Worm (Caenorhabditis elegans): ENCODE results near the gene sams-1.

Gene sams-1

DNA sequence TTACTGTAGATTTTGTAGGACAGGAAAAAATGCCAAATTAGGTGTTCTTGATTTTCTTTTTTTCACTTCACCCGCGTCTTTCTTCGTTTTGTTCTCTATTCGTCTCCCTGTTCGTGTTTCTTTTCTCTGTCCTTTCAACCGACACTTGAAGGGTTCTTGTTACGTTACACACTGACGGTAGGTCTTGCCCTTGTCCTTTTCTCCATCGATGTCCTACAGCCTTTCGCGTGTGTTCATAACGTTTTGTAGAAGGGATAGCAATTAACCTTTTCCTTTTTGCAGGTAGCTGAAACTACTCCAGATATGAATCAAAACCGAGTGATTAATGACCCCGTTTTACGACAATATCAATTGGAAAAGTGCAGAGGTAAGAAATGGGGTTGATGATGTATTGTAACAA lies 41.6 kb upstream of the sams-1 start, which contains the start of gene F55G7.1 (continued):
- no peak for TF ChIP-seq lin-15B (tag; optimal IDR thresholded peaks at IDR 0.05)
- no peak for TF ChIP-seq hlh-4 (tag; optimal IDR thresholded peaks at IDR 0.05)
- no peak for TF ChIP-seq ceh-88 (GFP tag; IDR thresholded peaks at IDR 0.05)
- TF ChIP-seq jun-1 (tag; optimal IDR thresholded peaks at IDR 0.05), result peak; percentile 78
- peak in 2 of 3 experiments; percentile 17 to 54 for TF ChIP-seq ceh-82 (tag; optimal IDR thresholded peaks at IDR 0.05)
- TF ChIP-seq snpc-4 (tag; optimal IDR thresholded peaks at IDR 0.05), result no peak
- peak; percentile 34 to 37 for TF ChIP-seq efl-1 (optimal IDR thresholded peaks at IDR 0.05)
- peak in 1 of 2 experiments; percentile 72 for TF ChIP-seq efl-1 (GFP tag; optimal IDR thresholded peaks at IDR 0.05 in 1 of 2)
- peak in 1 of 2 experiments; percentile 67 for TF ChIP-seq lin-35 (GFP tag; optimal IDR thresholded peaks at IDR 0.05)
- no peak for TF ChIP-seq unc-62 (GFP tag; optimal IDR thresholded peaks at IDR 0.05)
- TF ChIP-seq mab-9 (GFP tag; IDR thresholded peaks at IDR 0.05), result no peak
- TF ChIP-seq lir-3 (tag; optimal IDR thresholded peaks at IDR 0.05; ENCODE audit: poor library complexity), result no peak
- TF ChIP-seq swsn-7 (tag; optimal IDR thresholded peaks at IDR 0.05), result peak; percentile 32
- no peak for TF ChIP-seq ceh-8 (GFP tag; optimal IDR thresholded peaks at IDR 0.05)
- no peak for TF ChIP-seq lin-13 (GFP tag; optimal IDR thresholded peaks at IDR 0.05)
- TF ChIP-seq ztf-11 (tag; optimal IDR thresholded peaks at IDR 0.05), result no peak
- TF ChIP-seq unc-30 (tag; optimal IDR thresholded peaks at IDR 0.05), result no peak
- TF ChIP-seq rnt-1 (tag; optimal IDR thresholded peaks at IDR 0.05), result peak; percentile 66
- no peak for TF ChIP-seq fkh-8 (tag; optimal IDR thresholded peaks at IDR 0.05)
- TF ChIP-seq nhr-76 (tag; optimal IDR thresholded peaks at IDR 0.05), result no peak
- no peak for TF ChIP-seq aly-2 (tag; optimal IDR thresholded peaks at IDR 0.05)
- TF ChIP-seq sox-4 (tag; optimal IDR thresholded peaks at IDR 0.05), result no peak
- TF ChIP-seq lsy-2 (tag; optimal IDR thresholded peaks at IDR 0.05), result no peak
- no peak for TF ChIP-seq aha-1 (tag; optimal IDR thresholded peaks at IDR 0.05)
- TF ChIP-seq nhr-11 (tag; optimal IDR thresholded peaks at IDR 0.05), result no peak
- peak; percentile 32 for TF ChIP-seq irx-1 (tag; optimal IDR thresholded peaks at IDR 0.05)
- peak; percentile 22 for TF ChIP-seq skn-1 (tag; optimal IDR thresholded peaks at IDR 0.05)
- TF ChIP-seq snu-23 (GFP tag; optimal IDR thresholded peaks at IDR 0.05), result peak; percentile 79
- TF ChIP-seq ztf-4 (tag; optimal IDR thresholded peaks at IDR 0.05), result peak; percentile 31
- TF ChIP-seq blmp-1 (tag; optimal IDR thresholded peaks at IDR 0.05), result peak; percentile 32
- no peak for TF ChIP-seq tlp-1 (tag; optimal IDR thresholded peaks at IDR 0.05)
- peak; percentile 65 for TF ChIP-seq mep-1 (tag; optimal IDR thresholded peaks at IDR 0.05)

- no peak for TF ChIP-seq ceh-82 (tag; optimal IDR thresholded peaks at IDR 0.05)
Observed at ce11 chrX:11925243-11925642, 40.5 kb upstream of the sams-1 start.

ce11 chrX:11927585-11927984 lies 38.2 kb upstream of the sams-1 start, which contains the start of gene F55G7.4:
Gene F55G7.4 (plus strand): TSS chrX:11927885.
- TF ChIP-seq ama-1 (optimal IDR thresholded peaks at IDR 0.05) (no peak), zip-4 (GFP tag; optimal IDR thresholded peaks at IDR 0.05) (no peak), nhr-28 (tag; optimal IDR thresholded peaks at IDR 0.05) (no peak), pax-3 (tag; optimal IDR thresholded peaks at IDR 0.05) (no peak), C04F5.9 (tag; optimal IDR thresholded peaks at IDR 0.05) (no peak), mab-9 (GFP tag; IDR thresholded peaks at IDR 0.05) (no peak), pqm-1 (tag; optimal IDR thresholded peaks at IDR 0.05) (no peak), vab-15 (tag; optimal IDR thresholded peaks at IDR 0.05) (no peak), nhr-85 (tag) (no peak), hlh-17 (GFP tag; optimal IDR thresholded peaks at IDR 0.05; ENCODE audit: borderline replicate concordance) (no peak), aly-2 (tag; optimal IDR thresholded peaks at IDR 0.05) (no peak), lin-35 (GFP tag; optimal IDR thresholded peaks at IDR 0.05) (no peak), unc-86 (tag; optimal IDR thresholded peaks at IDR 0.05) (no peak), Y116A8C.19 (tag; optimal IDR thresholded peaks at IDR 0.05; ENCODE audit: borderline replicate concordance) (no peak), elt-3 (tag; optimal IDR thresholded peaks at IDR 0.05) (no peak)

Data from whole organism, L1 larva.